Worm (Caenorhabditis elegans) whole organism, L4 larva: ENCODE measurements around the gene srd-66.

ENCODE experiments used
- D1046.2 ChIP-seq: fragments of 200-800 bp; sonication (Bioruptor generic); IDR thresholded peaks from 2 replicates; pipeline ENCODE4 v1.3.6; 2022; ENCODE audit warnings: missing genetic modification characterization, missing compliant biosample characterization
- F37D6.2 ChIP-seq: sonication (generic microtip); optimal IDR thresholded peaks from 2 replicates; lab custom pipeline; 2016; ENCODE audit warnings: mild to moderate bottlenecking, missing genetic modification characterization, missing compliant biosample characterization
- F49E8.2 ChIP-seq: sonication (generic microtip); optimal IDR thresholded peaks from 2 replicates; lab custom pipeline; 2016; ENCODE audit warnings: missing compliant biosample characterization, mild to moderate bottlenecking, missing genetic modification characterization, borderline replicate concordance
- R02D3.7 ChIP-seq: fragments of 150-350 bp; sonication (generic microtip); optimal IDR thresholded peaks from 3 replicates; lab custom pipeline; 2014; ENCODE audit warnings: missing biosample characterization, missing genetic modification characterization
- T20F7.1 ChIP-seq: fragments of 200-800 bp; sonication (Bioruptor generic); optimal IDR thresholded peaks from 2 replicates; lab custom pipeline; 2018; ENCODE audit warnings: mild to moderate bottlenecking, missing genetic modification characterization, missing compliant biosample characterization
- Y105C5A.15 ChIP-seq: fragments of 200-800 bp; sonication (Bioruptor generic); IDR thresholded peaks from 2 replicates; pipeline ENCODE4 v1.3.6; 2022; ENCODE audit warnings: missing genetic modification characterization, missing compliant biosample characterization
- Y48G9A.11 ChIP-seq: fragments of 200-800 bp; sonication (Bioruptor generic); IDR thresholded peaks from 2 replicates; pipeline ENCODE4 v1.3.6; 2022; ENCODE audit warnings: missing genetic modification reagents, missing genetic modification characterization, missing compliant biosample characterization
- aha-1 ChIP-seq: fragments of 150-350 bp; peaks from one replicate; lab custom pipeline; 2014; ENCODE audit warnings: missing biosample characterization, missing genetic modification characterization
- aly-2 ChIP-seq: sonication (generic microtip); optimal IDR thresholded peaks from 2 replicates; lab custom pipeline; 2018; ENCODE audit warnings: missing biosample characterization, missing genetic modification characterization
- ama-1 ChIP-seq: fragments of 150-350 bp; optimal IDR thresholded peaks from 2 replicates; lab custom pipeline; 2014; ENCODE audit warnings: inconsistent platforms, mixed read lengths
- ceh-28 ChIP-seq: fragments of 150-350 bp; optimal IDR thresholded peaks from 2 replicates; lab custom pipeline; 2014; ENCODE audit warnings: missing biosample characterization, missing genetic modification reagents, missing genetic modification characterization
- ceh-82 ChIP-seq: sonication (generic microtip); optimal IDR thresholded peaks from 2 replicates; lab custom pipeline; 2017; ENCODE audit warnings: missing biosample characterization, missing genetic modification characterization
- ces-1 ChIP-seq: fragments of 150-350 bp; sonication (generic microtip); optimal IDR thresholded peaks from 4 replicates; lab custom pipeline; 2014; ENCODE audit warnings: missing biosample characterization, missing genetic modification reagents, missing genetic modification characterization
- cey-2 ChIP-seq: sonication (generic microtip); optimal IDR thresholded peaks from 3 replicates; lab custom pipeline; 2017; ENCODE audit warnings: missing genetic modification characterization, mild to moderate bottlenecking, missing compliant biosample characterization, antibody characterized with exemption, borderline replicate concordance; ENCODE audit not compliant: insufficient read depth
- daf-16 ChIP-seq, 3 experiments: sonication (generic microtip); optimal IDR thresholded peaks; 2 replicates each; lab custom pipeline; 2016 to 2017; ENCODE audit warnings: missing genetic modification characterization in 3 of 3, missing genetic modification reagents in 3 of 3, mild to moderate bottlenecking in 2 of 3, missing compliant biosample characterization in 2 of 3, missing biosample characterization in 1 of 3, moderate library complexity in 1 of 3
- dmd-9 ChIP-seq: fragments of 200-800 bp; sonication (Bioruptor generic); IDR thresholded peaks from 2 replicates; pipeline ENCODE4 v1.3.6; 2022; ENCODE audit warnings: missing genetic modification reagents, missing genetic modification characterization, missing compliant biosample characterization
- dpl-1 ChIP-seq: fragments of 150-350 bp; optimal IDR thresholded peaks from 2 replicates; lab custom pipeline; 2014; ENCODE audit warnings: missing biosample characterization, missing genetic modification reagents, missing genetic modification characterization
- duxl-1 ChIP-seq: sonication (generic microtip); optimal IDR thresholded peaks from 2 replicates; lab custom pipeline; 2016; ENCODE audit warnings: mild to moderate bottlenecking, missing genetic modification characterization, moderate library complexity, missing compliant biosample characterization; ENCODE audit not compliant: poor library complexity
- dve-1 ChIP-seq: sonication (generic microtip); optimal IDR thresholded peaks from 2 replicates; lab custom pipeline; 2017; ENCODE audit warnings: antibody characterized with exemption, mild to moderate bottlenecking, missing genetic modification characterization, missing compliant biosample characterization; ENCODE audit not compliant: insufficient read depth
- hmg-1.1 ChIP-seq: fragments of 200-800 bp; sonication (Bioruptor generic); IDR thresholded peaks from 2 replicates; pipeline ENCODE4 v1.3.6; 2022; ENCODE audit warnings: missing genetic modification reagents, missing genetic modification characterization, missing compliant biosample characterization
- lin-1 ChIP-seq: fragments of 200-800 bp; sonication (Bioruptor generic); IDR thresholded peaks from 2 replicates; pipeline ENCODE4 v1.3.6; 2022; ENCODE audit warnings: missing genetic modification reagents, missing genetic modification characterization, missing compliant biosample characterization
- lin-38 ChIP-seq: fragments of 200-800 bp; sonication (Bioruptor generic); IDR thresholded peaks from 2 replicates; pipeline ENCODE4 v1.3.6; 2022; ENCODE audit warnings: missing genetic modification reagents, missing genetic modification characterization, missing compliant biosample characterization
- lir-3 ChIP-seq: sonication (generic microtip); optimal IDR thresholded peaks from 2 replicates; lab custom pipeline; 2016; ENCODE audit warnings: mild to moderate bottlenecking, missing genetic modification characterization, missing compliant biosample characterization
- madf-5 ChIP-seq, 2 experiments: fragments of 200-800 bp; sonication (Bioruptor generic); IDR thresholded peaks; 2 replicates each; pipeline ENCODE4 v1.3.6; 2022; ENCODE audit warnings: missing compliant biosample characterization in 2 of 2, missing genetic modification characterization in 2 of 2
- madf-9 ChIP-seq: fragments of 200-800 bp; sonication (Bioruptor generic); conservative IDR thresholded peaks from 2 replicates; pipeline ENCODE4 v1.3.6; 2022; ENCODE audit warnings: missing genetic modification reagents, missing genetic modification characterization, missing compliant biosample characterization
- mdl-1 ChIP-seq, 2 experiments: fragments of 150-350 bp in 1 of 2; sonication (generic microtip) in 1 of 2; optimal IDR thresholded peaks; 2 replicates each; lab custom pipeline; 2014 to 2017; ENCODE audit warnings: missing biosample characterization in 2 of 2, missing genetic modification characterization in 2 of 2
- mes-2 ChIP-seq: sonication (generic microtip); optimal IDR thresholded peaks from 2 replicates; lab custom pipeline; 2016; ENCODE audit warnings: missing genotype, mild to moderate bottlenecking, missing genetic modification characterization, missing compliant biosample characterization; ENCODE audit not compliant: poor library complexity, severe bottlenecking
- nhr-102 ChIP-seq: sonication (generic microtip); optimal IDR thresholded peaks from 2 replicates; lab custom pipeline; 2016; ENCODE audit warnings: mild to moderate bottlenecking, missing genetic modification characterization, moderate library complexity, missing compliant biosample characterization
- nhr-111 ChIP-seq: fragments of 200-800 bp; sonication (Bioruptor generic); optimal IDR thresholded peaks from 2 replicates; lab custom pipeline; 2018; ENCODE audit warnings: mild to moderate bottlenecking, missing genetic modification characterization, missing compliant biosample characterization
- nhr-41 ChIP-seq: fragments of 200-800 bp; sonication (Bioruptor generic); IDR thresholded peaks from 2 replicates; pipeline ENCODE4 v1.3.6; 2022; ENCODE audit warnings: missing genetic modification reagents, missing genetic modification characterization, missing compliant biosample characterization
- nhr-42 ChIP-seq: fragments of 200-800 bp; sonication (Bioruptor generic); IDR thresholded peaks from 2 replicates; pipeline ENCODE4 v1.3.6; 2022; ENCODE audit warnings: missing genetic modification characterization, missing compliant biosample characterization
- pha-4 ChIP-seq, 2 experiments: fragments of 150-350 bp in 1 of 2; fragments of 200-800 bp in 1 of 2; sonication (Bioruptor generic) in 1 of 2; IDR thresholded peaks in 1 of 2; optimal IDR thresholded peaks in 1 of 2; 2 replicates each; pipeline versions ENCODE4 v1.3.6 to Lab custom; 2014 to 2022; ENCODE audit warnings: missing genetic modification characterization in 2 of 2, missing genetic modification reagents in 2 of 2, missing biosample characterization in 1 of 2, missing compliant biosample characterization in 1 of 2
- pqm-1 ChIP-seq: sonication (generic microtip); optimal IDR thresholded peaks from 2 replicates; lab custom pipeline; 2017; ENCODE audit warnings: missing biosample characterization, missing genetic modification characterization
- rbr-2 ChIP-seq: sonication (generic microtip); optimal IDR thresholded peaks from 2 replicates; lab custom pipeline; 2016; ENCODE audit warnings: missing genotype, missing genetic modification characterization, missing compliant biosample characterization
- sdz-12 ChIP-seq: fragments of 200-800 bp; sonication (Bioruptor generic); optimal IDR thresholded peaks from 2 replicates; lab custom pipeline; 2018; ENCODE audit warnings: mild to moderate bottlenecking, missing genetic modification characterization, missing compliant biosample characterization
- skn-1 ChIP-seq: fragments of 150-350 bp; optimal IDR thresholded peaks from 2 replicates; lab custom pipeline; 2014; ENCODE audit warnings: missing biosample characterization, missing genetic modification characterization
- snpc-1.2 ChIP-seq: fragments of 200-800 bp; sonication (Bioruptor generic); IDR thresholded peaks from 2 replicates; pipeline ENCODE4 v1.3.6; 2022; ENCODE audit warnings: missing genetic modification reagents, missing genetic modification characterization, missing compliant biosample characterization
- tra-1 ChIP-seq: fragments of 200-800 bp; sonication (Bioruptor generic); IDR thresholded peaks from 2 replicates; pipeline ENCODE4 v1.3.6; 2022; ENCODE audit warnings: missing genetic modification reagents, missing genetic modification characterization, missing compliant biosample characterization
- unc-130 ChIP-seq: sonication (generic microtip); optimal IDR thresholded peaks from 2 replicates; lab custom pipeline; 2016; ENCODE audit warnings: missing genetic modification reagents, missing genetic modification characterization, missing compliant biosample characterization
- zfp-3 ChIP-seq: fragments of 200-800 bp; sonication (Bioruptor generic); conservative IDR thresholded peaks from 2 replicates; pipeline ENCODE4 v1.3.6; 2022; ENCODE audit warnings: missing genetic modification reagents, missing genetic modification characterization, missing compliant biosample characterization
- zip-11 ChIP-seq: fragments of 200-800 bp; sonication (Bioruptor generic); IDR thresholded peaks from 2 replicates; pipeline ENCODE4 v1.3.6; 2022; ENCODE audit warnings: missing genetic modification characterization, missing compliant biosample characterization
- zip-2 ChIP-seq: fragments of 150-350 bp; optimal IDR thresholded peaks from 2 replicates; lab custom pipeline; 2014; ENCODE audit warnings: missing biosample characterization, missing genetic modification characterization

The srd-66 gene

DNA sequence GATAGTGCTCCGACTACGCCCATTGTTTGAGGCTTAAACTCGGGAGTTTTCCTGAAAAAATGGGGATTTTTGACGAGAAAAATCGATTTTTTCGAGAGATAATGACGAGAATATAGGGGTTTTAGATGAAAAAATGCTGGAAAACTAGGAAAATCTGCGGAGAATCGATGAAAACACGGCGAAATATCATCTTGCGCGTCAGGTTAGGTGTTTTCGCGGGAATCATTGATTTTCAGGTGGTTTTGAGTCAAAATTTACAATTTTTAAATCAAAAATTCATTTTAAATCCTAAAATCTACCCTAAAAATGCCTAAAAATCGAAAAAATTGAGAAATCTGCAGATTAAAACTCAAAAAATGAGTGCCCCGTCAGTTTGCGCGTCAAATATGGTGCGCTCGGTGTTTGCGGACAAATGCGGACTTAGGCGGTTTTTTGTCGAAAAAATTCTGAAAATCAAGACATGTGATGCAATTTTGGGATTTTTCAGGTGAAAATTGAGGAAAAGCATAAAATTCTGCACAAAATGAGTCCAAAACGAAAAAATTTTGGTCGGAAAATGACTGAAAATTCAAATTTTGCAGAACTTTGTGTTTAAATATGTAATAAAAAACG lies 20.4 kb downstream of the srd-66 start, which contains the start of gene mboa-6:
Gene mboa-6 (minus strand): TSS at position 51 of the 612 bp plus-strand sequence.
- TF ChIP-seq aly-2 (tag; lab: Kevin White, UChicago): no peak
- TF ChIP-seq madf-9 (GFP tag; lab: Robert Waterston, UW): no peak
- no peak for TF ChIP-seq ama-1 (lab: Kevin White, UChicago)
- TF ChIP-seq ceh-82 (tag; lab: Kevin White, UChicago): no peak
- TF ChIP-seq skn-1: no peak
- TF ChIP-seq pqm-1 (tag; lab: Kevin White, UChicago): no peak
- no peak for TF ChIP-seq R02D3.7 (tag; lab: Kevin White, UChicago)
- TF ChIP-seq dpl-1 (GFP tag; lab: Kevin White, UChicago): peak; percentile 32
- TF ChIP-seq dve-1 (tag; lab: Kevin White, UChicago): no peak
- TF ChIP-seq zip-2 (tag; lab: Kevin White, UChicago): no peak
- no peak for TF ChIP-seq zip-11 (GFP tag; lab: Robert Waterston, UW)
- TF ChIP-seq ces-1 (GFP tag; lab: Kevin White, UChicago): no peak
- TF ChIP-seq aha-1 (tag; lab: Kevin White, UChicago): peak; percentile 52
- TF ChIP-seq, all 104 proteins: peak for 2

DNA sequence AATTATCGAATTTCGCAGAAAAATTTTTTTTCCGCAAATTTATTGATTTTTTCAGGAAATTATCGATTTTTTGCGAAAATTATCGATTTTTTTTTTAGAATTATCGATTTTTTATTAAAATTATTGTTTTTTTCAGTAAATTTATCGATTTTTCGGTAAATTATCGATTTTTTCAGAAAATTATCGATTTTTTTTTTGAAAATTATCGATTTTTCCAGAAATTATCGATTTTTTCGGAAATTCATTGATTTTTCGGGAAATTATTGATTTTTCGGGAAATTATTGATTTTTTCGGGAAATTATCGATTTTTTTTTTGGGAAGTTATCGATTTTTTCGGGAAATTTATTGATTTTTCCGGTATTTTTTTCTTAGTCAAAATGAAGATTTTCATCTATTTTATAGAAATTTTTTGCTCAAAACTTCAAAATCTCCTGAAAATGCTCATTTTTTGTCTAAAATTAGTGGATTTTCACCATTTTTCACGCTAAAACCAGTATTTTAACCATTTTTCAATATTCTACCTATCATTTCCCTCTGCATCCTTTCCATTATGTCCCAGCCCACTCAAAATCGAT lies 26.8 kb downstream of the srd-66 start:
- no peak for TF ChIP-seq mes-2 (tag; lab: Kevin White, UChicago)
- TF ChIP-seq duxl-1 (tag; lab: Kevin White, UChicago): no peak
- peak; percentile 97 for TF ChIP-seq ceh-28 (tag; lab: Kevin White, UChicago)
- TF ChIP-seq, all 104 proteins: peak for 1

DNA sequence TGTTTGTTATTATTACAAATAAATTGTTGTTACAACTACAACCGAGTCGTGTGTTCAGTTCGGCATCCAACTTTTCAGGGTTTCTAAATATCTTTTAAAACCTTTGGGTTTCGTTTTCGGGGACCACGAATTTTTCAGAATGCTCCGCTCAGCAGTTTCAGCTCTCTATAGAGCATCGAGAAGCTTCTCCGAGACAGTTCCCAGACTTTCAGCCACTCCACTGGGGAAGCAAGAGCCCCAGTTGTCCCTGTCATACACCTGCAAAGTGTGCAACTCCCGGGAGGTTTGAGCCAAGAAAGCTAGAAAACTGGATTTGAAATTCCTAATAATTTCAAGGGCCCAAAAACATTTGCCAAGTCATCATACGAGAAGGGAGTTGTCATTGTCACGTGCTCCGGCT lies 31.1 kb downstream of the srd-66 start, which contains the start of gene F53A3.7:
Gene F53A3.7 (plus strand): TSS at position 139 of the 400 bp plus-strand sequence.
- no peak for TF ChIP-seq lir-3 (tag; lab: Kevin White, UChicago)
- peak; percentile 9 for TF ChIP-seq rbr-2 (tag; lab: Kevin White, UChicago)
- peak; percentile 60 for TF ChIP-seq nhr-111 (GFP tag; lab: Kevin White, UChicago)
- TF ChIP-seq T20F7.1: peak; percentile 58
- TF ChIP-seq F37D6.2 (tag; lab: Kevin White, UChicago): no peak
- 0 out of 2 replicates have a peak, but pooled peaks have one; percentile 49 for TF ChIP-seq pha-4 (GFP tag; IDR thresholded peaks at IDR 0.05; lab: Robert Waterston, UW)
- no peak for TF ChIP-seq pha-4 (tag; optimal IDR thresholded peaks at IDR 0.05; lab: Kevin White, UChicago)
- peak; percentile 25 for TF ChIP-seq nhr-102 (tag; lab: Kevin White, UChicago)
- no peak for TF ChIP-seq ceh-28 (tag; lab: Kevin White, UChicago)
- TF ChIP-seq snpc-1.2: peak; percentile 39; the same call in 1 of the 2 replicates
- peak; percentile 30 for TF ChIP-seq F49E8.2 (tag; lab: Kevin White, UChicago)
- TF ChIP-seq lin-1 (GFP tag; lab: Robert Waterston, UW): 0 out of 2 replicates have a peak, but pooled peaks have one; percentile 7
- 0 out of 2 replicates have a peak, but pooled peaks have one; percentile 60 for TF ChIP-seq nhr-42 (GFP tag; lab: Robert Waterston, UW)
- peak in 1 of 2 experiments; percentile 45; a peak in 1 of 4 replicates for TF ChIP-seq madf-5 (GFP tag; IDR thresholded peaks at IDR 0.05; lab: Robert Waterston, UW)
- no peak for TF ChIP-seq pqm-1 (tag; lab: Kevin White, UChicago)
- peak; percentile 6 for TF ChIP-seq mes-2 (tag; lab: Kevin White, UChicago)
- peak; percentile 74 for TF ChIP-seq Y48G9A.11 (GFP tag; lab: Robert Waterston, UW)
- 0 out of 2 replicates have a peak, but pooled peaks have one; percentile 11 for TF ChIP-seq nhr-41
- no peak for TF ChIP-seq cey-2 (tag; lab: Kevin White, UChicago)
- peak; percentile 9 for TF ChIP-seq dve-1 (tag; lab: Kevin White, UChicago)
- no peak for TF ChIP-seq hmg-1.1 (GFP tag; lab: Robert Waterston, UW)
- TF ChIP-seq mdl-1 (tag; optimal IDR thresholded peaks at IDR 0.05; lab: Kevin White, UChicago): no peak
- peak; percentile 67 for TF ChIP-seq lin-38 (GFP tag; lab: Robert Waterston, UW)
- TF ChIP-seq ama-1 (lab: Kevin White, UChicago): peak; percentile 64
- peak; percentile 41; the same call in 1 of the 2 replicates for TF ChIP-seq tra-1 (GFP tag; lab: Robert Waterston, UW)
- TF ChIP-seq D1046.2 (GFP tag; lab: Robert Waterston, UW): peak; percentile 61; the same call in 1 of the 2 replicates
- TF ChIP-seq Y105C5A.15 (GFP tag; lab: Robert Waterston, UW): peak; percentile 67; the same call in 1 of the 2 replicates
- peak; percentile 63 for TF ChIP-seq sdz-12 (GFP tag; lab: Kevin White, UChicago)
- TF ChIP-seq zfp-3 (GFP tag; lab: Robert Waterston, UW): peak; percentile 45; the same call in 1 of the 2 replicates
- TF ChIP-seq unc-130 (GFP tag; lab: Kevin White, UChicago): peak; percentile 42
- no peak for TF ChIP-seq daf-16 (GFP tag; optimal IDR thresholded peaks at IDR 0.05; lab: Kevin White, UChicago)
- peak; percentile 38 for TF ChIP-seq daf-16 (tag; optimal IDR thresholded peaks at IDR 0.05; lab: Kevin White, UChicago)
- TF ChIP-seq dmd-9 (GFP tag; lab: Robert Waterston, UW): no peak
- TF ChIP-seq aha-1 (tag; lab: Kevin White, UChicago): peak; percentile 81
